Fruit fly (Drosophila melanogaster): ENCODE results near the gene CG31465.
A peak's percentile ranks its signal among the peaks of the same experiment; 100 is the strongest.

CG31465 gene

DNA sequence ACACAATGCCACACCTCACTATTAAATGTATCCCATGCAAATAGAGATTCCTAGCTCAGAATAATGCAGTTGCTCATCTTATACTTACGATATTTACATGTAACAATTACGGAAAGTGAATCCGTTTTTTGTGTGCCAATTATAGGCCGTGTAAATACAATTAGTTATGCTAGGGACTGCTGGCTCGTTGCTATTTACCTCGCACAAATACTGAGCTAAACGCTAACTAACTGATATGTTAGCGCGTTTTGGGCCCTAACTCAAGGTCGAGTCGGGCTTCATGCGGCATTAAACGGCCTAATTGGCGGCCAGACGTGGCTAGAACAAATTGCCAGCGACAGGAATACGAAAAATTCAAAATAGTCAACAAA, 23.8 kb upstream of the CG31465 start (continued):
- TF ChIP-seq CG6765 (GFP tag; optimal IDR thresholded peaks at IDR 0.05), result peak; percentile 11
- TF ChIP-seq Oli (tag; optimal IDR thresholded peaks at IDR 0.05), result no peak
- 0 out of 2 replicates have a peak, but pooled peaks have one; percentile 20 for TF ChIP-seq CG1024 (GFP tag; IDR thresholded peaks at IDR 0.05)
- no peak for TF ChIP-seq cg (GFP tag; optimal IDR thresholded peaks at IDR 0.05)
- no peak for TF ChIP-seq CG5953 (GFP tag; IDR thresholded peaks at IDR 0.05)
- no peak for TF ChIP-seq amos (GFP tag; IDR thresholded peaks at IDR 0.05; ENCODE audit: partially characterized antibody)
- peak; percentile 5 for TF ChIP-seq CG12659 (GFP tag; optimal IDR thresholded peaks at IDR 0.05)
- no peak for TF ChIP-seq ind (GFP tag; optimal IDR thresholded peaks at IDR 0.05)
- TF ChIP-seq eyg (GFP tag; optimal IDR thresholded peaks at IDR 0.05), result no peak
- TF ChIP-seq HHEX (GFP tag; optimal IDR thresholded peaks at IDR 0.05), result peak; percentile 12
- no peak for TF ChIP-seq H2.0 (GFP tag; IDR thresholded peaks at IDR 0.05)
- TF ChIP-seq Camta (GFP tag; optimal IDR thresholded peaks at IDR 0.05), result no peak
- TF ChIP-seq psq (GFP tag; optimal IDR thresholded peaks at IDR 0.05), result no peak
- TF ChIP-seq CG10543 (GFP tag; optimal IDR thresholded peaks at IDR 0.05), result peak; percentile 29
- TF ChIP-seq Dip3 (GFP tag; optimal IDR thresholded peaks at IDR 0.05), result no peak
- TF ChIP-seq fd96Cb (tag; optimal IDR thresholded peaks at IDR 0.05), result peak; percentile 13

DNA sequence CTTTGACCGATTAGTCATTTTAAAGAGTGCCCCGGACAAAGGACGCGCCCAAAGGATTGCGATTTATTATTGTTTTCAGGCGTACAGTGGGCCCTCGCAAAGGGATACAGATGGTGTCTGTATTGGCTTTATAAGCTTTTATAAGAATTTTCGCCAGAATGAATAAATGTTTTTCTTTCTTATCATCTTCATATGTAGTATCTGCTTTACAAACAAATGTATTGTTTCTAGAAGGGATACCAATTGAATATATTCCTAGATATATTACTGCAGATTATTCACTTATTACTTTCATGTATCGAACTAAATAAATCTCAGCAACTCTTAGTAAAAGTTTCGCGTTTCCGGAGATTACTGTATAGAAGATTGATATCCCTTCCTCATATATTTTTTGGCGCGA, 23.1 kb upstream of the CG31465 start:
- peak; percentile 24 for TF ChIP-seq dmrt11E (tag; optimal IDR thresholded peaks at IDR 0.05)
- no peak for TF ChIP-seq ken (GFP tag; IDR thresholded peaks at IDR 0.05)
- TF ChIP-seq D19B (GFP tag; optimal IDR thresholded peaks at IDR 0.05), result no peak
- peak; percentile 46 for TF ChIP-seq CG15696 (tag; optimal IDR thresholded peaks at IDR 0.05)
- peak; percentile 10 for TF ChIP-seq CG10979 (tag; optimal IDR thresholded peaks at IDR 0.05)
- TF ChIP-seq row (GFP tag; IDR thresholded peaks at IDR 0.05), result 0 out of 3 replicates have a peak, but pooled peaks have one; percentile 7
- no peak for TF ChIP-seq Dbx (GFP tag; IDR thresholded peaks at IDR 0.05)
- TF ChIP-seq gem (tag; optimal IDR thresholded peaks at IDR 0.05), result peak; percentile 1
- peak; percentile 70 for TF ChIP-seq sens (GFP tag)
- TF ChIP-seq ranshi (GFP tag; IDR thresholded peaks at IDR 0.05), result 0 out of 2 replicates have a peak, but pooled peaks have one; percentile 5
- peak in 1 of 3 experiments; percentile 7 for TF ChIP-seq lola (GFP tag; optimal IDR thresholded peaks at IDR 0.05)
- no peak for TF ChIP-seq CG42726 (GFP tag; IDR thresholded peaks at IDR 0.05; ENCODE audit: partially characterized antibody)
- TF ChIP-seq grau (tag; optimal IDR thresholded peaks at IDR 0.05), result peak; percentile 79

DNA sequence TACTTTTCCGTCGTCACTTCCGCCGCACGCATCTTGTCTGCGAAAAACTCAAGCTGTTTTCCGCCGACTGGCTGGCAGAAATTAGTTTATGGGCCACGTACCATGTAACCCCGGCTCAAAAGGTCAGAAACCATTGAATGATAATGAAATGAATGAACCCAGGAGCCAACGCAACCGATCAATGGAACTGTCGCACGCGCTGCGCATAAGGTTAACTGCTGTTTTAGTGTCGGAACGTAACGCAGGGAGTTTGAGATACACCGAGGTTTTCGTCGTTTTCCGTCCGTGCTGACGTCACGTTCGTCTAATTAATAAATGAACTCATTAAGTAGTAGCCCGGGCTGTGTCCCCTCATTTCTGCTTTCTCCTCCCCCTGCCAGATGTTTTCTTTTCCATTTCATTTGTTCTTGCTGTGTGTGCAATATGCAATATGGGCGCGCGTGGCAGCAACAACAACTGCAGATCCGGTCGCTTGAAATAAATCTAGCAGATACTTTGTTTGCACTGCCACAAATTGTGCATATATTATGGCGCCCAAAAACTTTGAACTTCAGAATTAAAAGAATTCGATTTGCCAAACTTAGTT, 22.2 kb upstream of the CG31465 start:
- TF ChIP-seq CG14860 (GFP tag; IDR thresholded peaks at IDR 0.05; ENCODE audit: partially characterized antibody) (no peak), Blimp-1 (GFP tag; optimal IDR thresholded peaks at IDR 0.05) (peak; percentile 52), p53 (GFP tag; optimal IDR thresholded peaks at IDR 0.05) (no peak), kay (GFP tag; optimal IDR thresholded peaks at IDR 0.05) (no peak), Max (GFP tag; optimal IDR thresholded peaks at IDR 0.05) (no peak), kni (GFP tag; optimal IDR thresholded peaks at IDR 0.05) (peak; percentile 53), CG1529 (GFP tag; optimal IDR thresholded peaks at IDR 0.05) (no peak), sr (GFP tag; IDR thresholded peaks at IDR 0.05) (no peak), row (GFP tag; IDR thresholded peaks at IDR 0.05) (no peak), Oli (tag; optimal IDR thresholded peaks at IDR 0.05) (peak; percentile 20), Bteb2 (GFP tag; optimal IDR thresholded peaks at IDR 0.05) (no peak), Dek (tag; optimal IDR thresholded peaks at IDR 0.05) (no peak), CG6765 (GFP tag; optimal IDR thresholded peaks at IDR 0.05) (no peak), Dll (GFP tag; IDR thresholded peaks at IDR 0.05; ENCODE audit: partially characterized antibody) (0 out of 4 replicates have a peak, but pooled peaks have one; percentile 16), Aef1 (GFP tag; IDR thresholded peaks at IDR 0.05) (no peak), Kr (GFP tag; optimal IDR thresholded peaks at IDR 0.05) (no peak), Sry-β (GFP tag; optimal IDR thresholded peaks at IDR 0.05) (no peak), dati (GFP tag; IDR thresholded peaks at IDR 0.05) (no peak), Mes4 (GFP tag; optimal IDR thresholded peaks at IDR 0.05) (no peak), Atf3 (GFP tag; optimal IDR thresholded peaks at IDR 0.05) (no peak), pb (GFP tag; optimal IDR thresholded peaks at IDR 0.05) (no peak), slbo (GFP tag; IDR thresholded peaks at IDR 0.05) (no peak)
